Worm (Caenorhabditis elegans) whole organism, young adult: Measurements from ENCODE around the gene sql-1.

Experiments
- attf-3 ChIP-seq: fragments of 200-800 bp; sonication (Bioruptor generic); conservative IDR thresholded peaks from 2 replicates; pipeline ENCODE4 v1.3.6; 2022; ENCODE audit warnings: missing genetic modification reagents, missing genetic modification characterization, missing compliant biosample characterization
- bed-2 ChIP-seq: fragments of 200-800 bp; sonication (Bioruptor generic); IDR thresholded peaks from 2 replicates; pipeline ENCODE4 v1.3.6; 2022; ENCODE audit warnings: missing genetic modification reagents, missing genetic modification characterization, missing compliant biosample characterization
- chd-7 ChIP-seq: sonication (generic microtip); optimal IDR thresholded peaks from 2 replicates; lab custom pipeline; 2016; ENCODE audit warnings: mild to moderate bottlenecking, missing genetic modification characterization, moderate library complexity, missing compliant biosample characterization
- lin-35 ChIP-seq, 3 experiments: fragments of 150-350 bp in 2 of 3; sonication (generic microtip) in 1 of 3; optimal IDR thresholded peaks; 2 replicates each; lab custom pipeline; 2014 to 2018; ENCODE audit warnings: missing biosample characterization in 3 of 3, missing genetic modification characterization in 3 of 3, missing genetic modification reagents in 3 of 3
- snpc-4 ChIP-seq, 5 experiments: fragments of 150-350 bp in 1 of 5; sonication (generic microtip) in 4 of 5; optimal IDR thresholded peaks; 2 replicates each; lab custom pipeline; 2014 to 2018; ENCODE audit warnings: missing genetic modification characterization in 5 of 5, missing biosample characterization in 3 of 5, antibody characterized with exemption in 2 of 5, mild to moderate bottlenecking in 2 of 5, missing compliant biosample characterization in 2 of 5, missing genotype in 2 of 5, moderate library complexity in 2 of 5, missing genetic modification reagents in 1 of 5

- TF ChIP-seq lin-35 (GFP tag; optimal IDR thresholded peaks at IDR 0.05; lab: Kevin White, UChicago) = no peak
- no peak for TF ChIP-seq chd-7 (tag; lab: Kevin White, UChicago)
- no peak for TF ChIP-seq bed-2
- TF ChIP-seq attf-3 (GFP tag; lab: Robert Waterston, UW) = no peak
- TF ChIP-seq snpc-4 (GFP tag; optimal IDR thresholded peaks at IDR 0.05; lab: Kevin White, UChicago) = no peak
- TF ChIP-seq snpc-4 (tag; optimal IDR thresholded peaks at IDR 0.05; lab: Kevin White, UChicago) = no peak
Observed at ce11 chrIII:12548441-12548840, 49.1 kb downstream of the sql-1 start.
